Fruit fly (Drosophila melanogaster): ENCODE measurements around the gene CG43074.

DNA sequence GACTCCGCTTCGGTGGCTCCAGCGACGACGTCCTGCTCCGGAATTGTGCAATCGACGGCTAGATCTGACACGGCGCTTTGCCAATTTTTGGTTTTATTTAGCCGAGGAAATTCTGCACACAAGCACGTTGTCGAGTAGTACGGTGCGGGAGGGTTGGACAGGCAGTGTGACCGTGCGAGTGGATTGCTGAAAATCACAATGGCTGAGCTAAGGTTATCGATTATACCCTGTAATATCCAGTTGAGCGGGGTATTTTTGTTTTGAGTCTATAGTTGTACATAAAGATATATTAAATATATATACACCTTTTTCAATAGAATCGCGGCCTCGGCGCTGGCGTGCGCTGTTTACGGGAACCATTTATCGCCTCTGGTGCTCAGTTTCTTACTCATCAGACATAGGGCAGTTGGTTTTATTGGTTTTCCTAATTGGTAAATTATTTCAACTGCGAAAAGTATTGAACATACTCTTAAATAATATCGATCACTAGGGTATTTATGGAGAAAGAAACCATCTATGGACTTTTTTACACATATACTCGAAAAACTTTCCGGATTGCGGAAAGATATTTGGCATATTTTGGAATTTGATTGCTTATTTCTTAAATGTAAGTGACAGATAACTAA is 23.9 kb downstream of the CG43074 start, which contains the start of gene eIF5B:
- TF ChIP-seq CG8478 (optimal IDR thresholded peaks at IDR 0.05) (no peak), CTCF (optimal IDR thresholded peaks at IDR 0.05) (no peak)
